Worm (Caenorhabditis elegans) whole organism, L4/young adult: ENCODE data around the gene srw-39.

Source experiments
- dao-5 ChIP-seq: sonication (generic microtip); optimal IDR thresholded peaks from 2 replicates; lab custom pipeline; 2016; ENCODE audit warnings: missing genotype, missing genetic modification characterization, moderate library complexity, missing compliant biosample characterization
- him-1 ChIP-seq: sonication (generic microtip); optimal IDR thresholded peaks from 2 replicates; lab custom pipeline; 2016; ENCODE audit warnings: missing genotype, missing genetic modification reagents, missing genetic modification characterization, missing compliant biosample characterization

ce11 chrV:20127543-20127942 is 44.3 kb downstream of the srw-39 start:
- TF ChIP-seq dao-5 (tag; lab: Kevin White, UChicago) (no peak), him-1 (no peak)
